Worm (Caenorhabditis elegans) whole organism, L1 larva: ENCODE data around the gene ndub-8.
"Not testable (repeated sequence)": the region's sequence is repeated elsewhere in the genome, so short reads cannot be mapped to it uniquely, and the experiment has no call there.

ENCODE experiments used
- aly-2 ChIP-seq: fragments of 150-350 bp; optimal IDR thresholded peaks from 2 replicates; lab custom pipeline; 2014; ENCODE audit warnings: missing biosample characterization, missing genetic modification characterization
- ama-1 ChIP-seq: fragments of 150-350 bp; optimal IDR thresholded peaks from 2 replicates; lab custom pipeline; 2014
- ceh-82 ChIP-seq, 3 experiments: fragments of 150-350 bp in 1 of 3; sonication (generic microtip) in 2 of 3; optimal IDR thresholded peaks; 2 replicates each; lab custom pipeline; 2014 to 2017; ENCODE audit warnings: missing biosample characterization in 3 of 3, missing genetic modification characterization in 3 of 3
- ceh-90 ChIP-seq: sonication (generic microtip); optimal IDR thresholded peaks from 2 replicates; lab custom pipeline; 2016; ENCODE audit warnings: missing genetic modification characterization, missing compliant biosample characterization
- dpl-1 ChIP-seq, 3 experiments: fragments of 150-350 bp in 2 of 3; sonication (generic microtip) in 1 of 3; optimal IDR thresholded peaks; 2 replicates each; lab custom pipeline; 2014 to 2017; ENCODE audit warnings: missing biosample characterization in 3 of 3, missing genetic modification characterization in 3 of 3, missing genetic modification reagents in 3 of 3
- efl-3 ChIP-seq: fragments of 200-800 bp; sonication (Bioruptor generic); optimal IDR thresholded peaks from 2 replicates; lab custom pipeline; 2018; ENCODE audit warnings: mild to moderate bottlenecking, missing genetic modification characterization, missing compliant biosample characterization
- fos-1 ChIP-seq: fragments of 150-350 bp; optimal IDR thresholded peaks from 2 replicates; lab custom pipeline; 2014; ENCODE audit warnings: missing biosample characterization, missing genetic modification characterization
- lin-13 ChIP-seq: fragments of 150-350 bp; optimal IDR thresholded peaks from 2 replicates; lab custom pipeline; 2014; ENCODE audit warnings: missing biosample characterization, missing genetic modification reagents, missing genetic modification characterization
- lir-3 ChIP-seq: sonication (generic microtip); optimal IDR thresholded peaks from 2 replicates; lab custom pipeline; 2016; ENCODE audit warnings: mild to moderate bottlenecking, missing genetic modification characterization, moderate library complexity, missing compliant biosample characterization; ENCODE audit not compliant: poor library complexity
- nhr-12 ChIP-seq: sonication (generic microtip); optimal IDR thresholded peaks from 2 replicates; lab custom pipeline; 2017; ENCODE audit warnings: missing biosample characterization, missing genetic modification characterization
- skn-1 ChIP-seq: fragments of 150-350 bp; optimal IDR thresholded peaks from 2 replicates; lab custom pipeline; 2014; ENCODE audit warnings: missing biosample characterization, missing genetic modification characterization
- unc-62 ChIP-seq: fragments of 150-350 bp; optimal IDR thresholded peaks from 2 replicates; lab custom pipeline; 2014; ENCODE audit warnings: missing biosample characterization, missing genetic modification reagents, missing genetic modification characterization
- zag-1 ChIP-seq: fragments of 150-350 bp; optimal IDR thresholded peaks from 2 replicates; lab custom pipeline; 2014; ENCODE audit warnings: missing biosample characterization, missing genetic modification characterization

DNA sequence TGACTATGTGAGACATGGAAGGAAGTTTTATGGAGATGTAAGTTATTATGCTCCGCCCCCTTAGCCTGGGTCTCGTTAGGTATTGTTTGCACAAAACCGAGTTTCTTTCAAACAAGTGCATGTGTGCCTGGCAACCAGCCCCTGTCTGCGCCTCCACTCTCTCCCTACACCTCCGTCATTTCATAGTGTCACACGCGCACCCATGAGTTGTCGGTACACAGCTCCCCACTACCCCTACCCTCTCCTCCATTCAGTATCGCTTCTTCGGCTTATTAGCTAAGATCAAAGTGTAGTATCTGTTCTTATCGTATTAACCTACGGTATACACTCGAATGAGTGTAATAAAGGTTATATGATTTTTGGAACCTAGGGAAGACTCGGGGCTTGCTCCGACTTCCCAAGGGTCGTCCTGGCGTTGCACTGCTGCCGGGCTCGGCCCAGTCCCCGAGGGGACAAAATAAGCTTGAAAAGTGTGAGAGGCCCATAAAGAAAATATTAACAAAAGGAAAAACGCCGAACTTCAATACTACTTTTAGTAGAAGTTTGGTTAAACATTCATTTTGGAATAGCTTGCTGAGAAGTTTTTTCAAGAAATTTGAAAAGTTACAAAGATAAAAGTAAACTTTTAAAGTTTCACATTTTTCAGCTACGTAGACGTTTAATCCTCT, 20.0 kb upstream of the ndub-8 start:
- TF ChIP-seq ama-1 (lab: Kevin White, UChicago); lin-13 (GFP tag; lab: Kevin White, UChicago); lir-3 (tag; lab: Kevin White, UChicago); efl-3 (GFP tag; lab: Kevin White, UChicago); aly-2 (tag; lab: Kevin White, UChicago); fos-1 (tag; lab: Kevin White, UChicago); unc-62; dpl-1 (GFP tag; optimal IDR thresholded peaks at IDR 0.05; lab: Kevin White, UChicago); ceh-82 (tag; optimal IDR thresholded peaks at IDR 0.05; lab: Kevin White, UChicago); ceh-90 (tag; lab: Kevin White, UChicago); skn-1 (tag; lab: Kevin White, UChicago); nhr-12; zag-1: not testable (repeated sequence)
